Worm (Caenorhabditis elegans): ENCODE results near the gene znf-706.
"Not testable (repeated sequence)": the region's sequence is repeated elsewhere in the genome, so short reads cannot be mapped to it uniquely, and the experiment has no call there.

The znf-706 gene

DNA sequence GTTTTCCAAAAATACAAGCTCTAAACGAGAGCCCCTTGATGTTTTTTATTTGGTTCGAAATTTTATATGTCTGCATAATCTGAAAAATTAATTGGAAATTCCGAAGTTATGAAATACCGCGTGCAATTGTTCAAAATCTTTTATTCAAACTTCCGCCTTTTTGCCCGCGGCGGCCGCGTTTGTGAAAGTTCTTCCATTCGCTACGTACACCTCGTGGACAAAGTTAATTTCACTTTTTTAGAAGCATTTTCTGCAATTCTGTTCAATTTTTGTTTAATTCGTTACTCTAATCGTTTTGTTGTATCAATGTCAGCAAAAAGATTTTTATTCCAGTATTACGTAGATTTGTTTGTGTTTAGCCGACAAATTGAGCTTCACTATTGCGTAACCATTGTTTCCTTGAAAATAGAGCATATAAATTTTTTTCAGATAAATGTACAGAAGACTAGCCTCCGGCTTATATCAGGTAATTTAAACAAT lies 21.7 kb downstream of the znf-706 start, which contains the start of gene mppb-1 (continued):
- no peak for TF ChIP-seq pha-4 (tag; optimal IDR thresholded peaks at IDR 0.05)
- TF ChIP-seq aptf-3 (GFP tag; IDR thresholded peaks at IDR 0.05), result no peak
- TF ChIP-seq madf-10 (tag; optimal IDR thresholded peaks at IDR 0.05), result peak; percentile 83
- TF ChIP-seq C06A6.2 (GFP tag; conservative IDR thresholded peaks at IDR 0.05), result no peak
- peak; percentile 51 for TF ChIP-seq ekl-4 (GFP tag; IDR thresholded peaks at IDR 0.05)
- no peak for TF ChIP-seq snpc-1.1 (tag; optimal IDR thresholded peaks at IDR 0.05; ENCODE audit: insufficient read depth)
- peak; percentile 46 for TF ChIP-seq F23B12.7 (tag; optimal IDR thresholded peaks at IDR 0.05; ENCODE audit: insufficient read depth)
- 0 out of 2 replicates have a peak, but pooled peaks have one; percentile 62 for TF ChIP-seq let-526 (GFP tag; IDR thresholded peaks at IDR 0.05)
- peak; percentile 44 for TF ChIP-seq zim-3 (tag; optimal IDR thresholded peaks at IDR 0.05)
- peak; percentile 57 for TF ChIP-seq K12H6.12 (tag; optimal IDR thresholded peaks at IDR 0.05)
- no peak for TF ChIP-seq ztf-18 (tag; optimal IDR thresholded peaks at IDR 0.05)
- TF ChIP-seq hlh-12 (tag; optimal IDR thresholded peaks at IDR 0.05), result peak; percentile 1
- TF ChIP-seq C17E4.6 (GFP tag; IDR thresholded peaks at IDR 0.05), result no peak
- TF ChIP-seq akir-1 (GFP tag; optimal IDR thresholded peaks at IDR 0.05), result peak; percentile 46
- TF ChIP-seq hmg-1.2 (GFP tag; IDR thresholded peaks at IDR 0.05), result peak; percentile 25; the same call in 1 of the 2 replicates

DNA sequence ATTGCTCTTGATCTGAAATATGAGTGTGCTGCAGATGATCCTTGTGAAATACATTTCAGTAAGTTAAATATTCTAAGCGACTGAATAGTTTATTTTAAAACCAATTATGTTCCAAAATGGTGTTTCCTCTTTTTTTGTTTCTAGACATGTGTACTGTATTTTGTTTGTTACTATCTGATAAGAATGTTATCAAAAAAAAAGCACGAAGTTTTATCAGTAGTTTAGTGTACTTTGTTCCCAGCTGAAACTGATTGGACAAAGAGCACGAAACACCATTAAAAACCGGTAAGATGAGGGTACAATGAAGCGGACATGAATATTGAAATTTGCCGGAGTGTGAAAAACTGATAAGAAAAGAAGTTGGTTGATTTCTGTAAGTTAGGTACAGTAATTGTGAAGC lies 25.8 kb downstream of the znf-706 start:
- TF ChIP-seq madf-10 (tag; optimal IDR thresholded peaks at IDR 0.05), result no peak
- TF ChIP-seq ceh-79 (tag; optimal IDR thresholded peaks at IDR 0.05), result no peak
- TF ChIP-seq Y95B8A.8 (GFP tag; IDR thresholded peaks at IDR 0.05), result no peak
- peak; percentile 47 for TF ChIP-seq nhr-80 (tag; optimal IDR thresholded peaks at IDR 0.05)
- TF ChIP-seq unc-130 (GFP tag; optimal IDR thresholded peaks at IDR 0.05), result no peak

DNA sequence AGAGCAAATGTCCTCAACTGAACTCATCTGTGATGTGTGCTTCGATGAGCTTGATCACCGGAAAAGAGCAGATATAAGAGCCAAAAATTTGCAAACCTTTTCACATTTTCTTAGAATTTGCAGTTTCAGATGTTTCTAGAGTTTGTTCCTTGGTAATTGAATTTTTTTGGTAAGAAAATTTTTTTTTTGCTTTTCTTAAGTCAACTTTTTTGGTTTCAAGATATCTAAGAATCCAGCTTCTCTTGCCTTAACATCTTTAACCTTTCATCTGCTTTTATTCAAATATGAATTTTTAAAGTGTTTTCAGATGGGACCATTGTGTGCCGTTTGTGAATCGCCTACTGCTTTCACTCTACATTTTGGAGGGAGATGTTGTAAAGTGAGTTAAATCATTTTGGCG lies 26.3 kb downstream of the znf-706 start, which contains the start of gene nhr-11:
Gene nhr-11, plus strand, starts transcription at position 301 of the 400 bp plus-strand sequence.
- no peak for TF ChIP-seq him-1 (tag; optimal IDR thresholded peaks at IDR 0.05)
- no peak for TF ChIP-seq attf-5 (GFP tag; optimal IDR thresholded peaks at IDR 0.05)
- TF ChIP-seq unc-130 (GFP tag; optimal IDR thresholded peaks at IDR 0.05), result no peak

DNA sequence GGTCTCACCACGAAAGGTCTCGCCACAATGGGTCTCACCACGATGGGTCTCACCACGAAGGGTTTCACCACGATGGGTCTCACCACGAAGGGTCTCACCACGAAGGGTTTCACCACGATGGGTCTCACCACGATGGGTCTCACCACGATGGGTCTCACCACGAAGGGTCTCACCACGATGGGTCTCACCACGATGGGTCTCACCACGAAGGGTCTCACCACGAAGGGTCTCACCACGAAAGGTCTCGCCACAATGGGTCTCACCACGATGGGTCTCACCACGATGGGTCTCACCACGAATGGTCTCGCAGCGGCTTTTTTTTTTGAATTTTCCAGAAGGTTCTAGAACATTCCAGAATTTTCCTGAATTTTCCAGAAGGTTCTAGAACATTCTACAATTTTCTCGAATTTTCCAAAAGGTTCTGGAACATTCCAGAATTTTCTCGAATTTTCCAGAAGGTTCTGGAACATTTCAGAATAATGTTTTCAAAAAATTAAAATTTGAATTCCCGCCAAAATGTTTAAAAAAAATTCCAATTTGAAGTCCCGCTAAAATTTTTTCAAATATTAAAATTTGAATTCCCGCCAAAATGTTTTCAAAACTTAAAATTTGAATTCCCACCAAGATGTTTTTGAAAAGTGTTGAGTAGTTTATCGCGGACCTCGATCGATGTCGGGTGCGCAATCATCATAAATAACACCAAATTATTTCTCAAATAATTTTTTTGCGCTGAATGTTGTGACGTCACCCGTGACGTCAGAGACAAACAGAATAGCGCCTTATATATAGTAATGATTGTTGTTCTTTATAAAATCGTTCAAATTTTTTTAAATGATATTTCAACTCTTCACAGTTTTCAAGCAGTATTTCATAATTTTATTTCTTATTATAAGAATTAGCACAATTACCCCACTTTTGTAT lies 28.5 kb downstream of the znf-706 start:
- 0 out of 2 replicates have a peak, but pooled peaks have one; percentile 55 for TF ChIP-seq Y95B8A.8 (GFP tag; IDR thresholded peaks at IDR 0.05)
- TF ChIP-seq F33H1.4 (GFP tag; IDR thresholded peaks at IDR 0.05), result peak; percentile 68
- peak; percentile 49 for TF ChIP-seq madf-6 (GFP tag; IDR thresholded peaks at IDR 0.05)
- TF ChIP-seq hmg-1.2 (GFP tag; IDR thresholded peaks at IDR 0.05), result peak; percentile 65
- peak; percentile 70 for TF ChIP-seq dox-1 (GFP tag; IDR thresholded peaks at IDR 0.05)
- TF ChIP-seq pbrm-1 (GFP tag; IDR thresholded peaks at IDR 0.05), result peak; percentile 91
- TF ChIP-seq egrh-3 (GFP tag; IDR thresholded peaks at IDR 0.05), result peak; percentile 17; the same call in 1 of the 2 replicates
- not testable (repeated sequence) for TF ChIP-seq snpc-4 (GFP tag; optimal IDR thresholded peaks at IDR 0.05)
- peak in 3 of 4 experiments; percentile 51 to 88 (median 61) for TF ChIP-seq snpc-4 (tag; optimal IDR thresholded peaks at IDR 0.05)
- TF ChIP-seq D2030.7 (GFP tag; IDR thresholded peaks at IDR 0.05), result peak; percentile 51
- peak; percentile 92 for TF ChIP-seq attf-6 (GFP tag; IDR thresholded peaks at IDR 0.05)
- 0 out of 2 replicates have a peak, but pooled peaks have one; percentile 14 for TF ChIP-seq ceh-91 (GFP tag; IDR thresholded peaks at IDR 0.05)
- 0 out of 2 replicates have a peak, but pooled peaks have one; percentile 9 for TF ChIP-seq Y79H2A.3 (GFP tag; conservative IDR thresholded peaks at IDR 0.05)
- TF ChIP-seq hsf-1 (GFP tag; IDR thresholded peaks at IDR 0.05), result peak; percentile 98
- TF ChIP-seq madf-3 (GFP tag; IDR thresholded peaks at IDR 0.05), result 0 out of 2 replicates have a peak, but pooled peaks have one; percentile 14
- peak; percentile 55 for TF ChIP-seq snpc-1.1 (tag; optimal IDR thresholded peaks at IDR 0.05; ENCODE audit: insufficient read depth)
- TF ChIP-seq efl-1 (GFP tag; optimal IDR thresholded peaks at IDR 0.05), result peak; percentile 20
- TF ChIP-seq F49E8.2 (tag; optimal IDR thresholded peaks at IDR 0.05; ENCODE audit: insufficient read depth), result peak; percentile 7
- TF ChIP-seq B0336.3 (GFP tag; IDR thresholded peaks at IDR 0.05), result 0 out of 2 replicates have a peak, but pooled peaks have one; percentile 26
- peak; percentile 19; the same call in 1 of the 2 replicates for TF ChIP-seq rcor-1 (GFP tag; IDR thresholded peaks at IDR 0.05)
- 0 out of 2 replicates have a peak, but pooled peaks have one; percentile 20 for TF ChIP-seq nfyb-1 (GFP tag; IDR thresholded peaks at IDR 0.05)
- peak; percentile 15 for TF ChIP-seq tbp1 (GFP tag; optimal IDR thresholded peaks at IDR 0.05)

Measured in whole organism, young adult.